Fruit fly (Drosophila melanogaster): ENCODE results near the gene CG2924.
A peak's percentile ranks its signal among the peaks of the same experiment; 100 is the strongest.

CG2924 gene

dm6 chrX:2294474-2295434 lies 24.2 kb upstream of the CG2924 start (continued):
- TF ChIP-seq wor (GFP tag; IDR thresholded peaks at IDR 0.05) (no peak), Aef1 (GFP tag; IDR thresholded peaks at IDR 0.05) (no peak), Nf-YA (GFP tag; IDR thresholded peaks at IDR 0.05) (no peak), gcm2 (GFP tag; optimal IDR thresholded peaks at IDR 0.05) (no peak), CG1233 (GFP tag; optimal IDR thresholded peaks at IDR 0.05) (no peak), run (tag; optimal IDR thresholded peaks at IDR 0.05) (no peak), CG11696 (GFP tag; IDR thresholded peaks at IDR 0.05) (no peak), Ets97D (GFP tag; optimal IDR thresholded peaks at IDR 0.05) (no peak), CG31388 (GFP tag; optimal IDR thresholded peaks at IDR 0.05) (no peak), E2f2 (GFP tag; IDR thresholded peaks at IDR 0.05) (no peak), CG11695 (GFP tag; IDR thresholded peaks at IDR 0.05) (0 out of 3 replicates have a peak, but pooled peaks have one; percentile 6), CG11093 (GFP tag; IDR thresholded peaks at IDR 0.05) (no peak), sob (GFP tag; IDR thresholded peaks at IDR 0.05) (no peak), Sry-δ (GFP tag; optimal IDR thresholded peaks at IDR 0.05) (no peak), bowl (GFP tag; IDR thresholded peaks at IDR 0.05) (no peak), az2 (GFP tag; optimal IDR thresholded peaks at IDR 0.05) (no peak), fd3F (GFP tag; optimal IDR thresholded peaks at IDR 0.05) (no peak), CG2678 (tag; optimal IDR thresholded peaks at IDR 0.05) (peak; percentile 21), MTF-1 (GFP tag; optimal IDR thresholded peaks at IDR 0.05; ENCODE audit: borderline replicate concordance) (peak; percentile 36), Hand (GFP tag; optimal IDR thresholded peaks at IDR 0.05) (no peak), CG34422 (GFP tag; IDR thresholded peaks at IDR 0.05) (no peak), NFAT (GFP tag; IDR thresholded peaks at IDR 0.05) (no peak), trem (tag; optimal IDR thresholded peaks at IDR 0.05) (no peak), CG13296 (GFP tag; optimal IDR thresholded peaks at IDR 0.05) (no peak), Spps (tag; optimal IDR thresholded peaks at IDR 0.05) (no peak), odd (GFP tag; optimal IDR thresholded peaks at IDR 0.05) (no peak), CG9797 (GFP tag; optimal IDR thresholded peaks at IDR 0.05) (no peak), CG7839 (tag; optimal IDR thresholded peaks at IDR 0.05) (no peak), CG3838 (GFP tag; optimal IDR thresholded peaks at IDR 0.05) (no peak), Awh (GFP tag; IDR thresholded peaks at IDR 0.05) (peak; percentile 60; the same call in 1 of the 2 replicates), bab2 (GFP tag; optimal IDR thresholded peaks at IDR 0.05) (peak; percentile 69), Lpt (GFP tag; optimal IDR thresholded peaks at IDR 0.05) (no peak), HLH54F (GFP tag; optimal IDR thresholded peaks at IDR 0.05) (no peak), caup (GFP tag; optimal IDR thresholded peaks at IDR 0.05; ENCODE audit: severe bottlenecking) (no peak), Stat92E (GFP tag; optimal IDR thresholded peaks at IDR 0.05) (peak in 1 of 3 experiments; percentile 76), CG3163 (GFP tag; optimal IDR thresholded peaks at IDR 0.05) (peak; percentile 69), CG42726 (GFP tag; IDR thresholded peaks at IDR 0.05; ENCODE audit: partially characterized antibody) (no peak), gce (GFP tag; IDR thresholded peaks at IDR 0.05) (peak; percentile 76; the same call in 1 of the 3 replicates), nmo (GFP tag; optimal IDR thresholded peaks at IDR 0.05) (no peak), Fer3 (tag; optimal IDR thresholded peaks at IDR 0.05) (no peak), unc-4 (GFP tag; IDR thresholded peaks at IDR 0.05; ENCODE audit: partially characterized antibody) (no peak), CG12104 (GFP tag; optimal IDR thresholded peaks at IDR 0.05) (no peak), CG2889 (GFP tag; IDR thresholded peaks at IDR 0.05) (no peak), Asciz (GFP tag; optimal IDR thresholded peaks at IDR 0.05) (peak; percentile 11), sc (optimal IDR thresholded peaks at IDR 0.05) (no peak), sc (GFP tag; optimal IDR thresholded peaks at IDR 0.05) (peak; percentile 15), nerfin-2 (GFP tag; IDR thresholded peaks at IDR 0.05; ENCODE audit: partially characterized antibody) (no peak), shn (GFP tag; optimal IDR thresholded peaks at IDR 0.05) (no peak), NC2α (GFP tag; optimal IDR thresholded peaks at IDR 0.05) (no peak)

Data from whole organism, embryonic.